Fruit fly (Drosophila melanogaster) whole organism, embryonic: Measurements from ENCODE around the gene CG33773.

Source experiments
- Adf1 ChIP-seq: fragments of 200-800 bp; sonication (Bioruptor generic); IDR thresholded peaks from 2 replicates; pipeline ENCODE4 v1.3.6; 2022; ENCODE audit warnings: missing biosample characterization, missing genetic modification characterization
- Asciz ChIP-seq: fragments of 200-800 bp; sonication (Bioruptor generic); optimal IDR thresholded peaks from 2 replicates; lab custom pipeline; 2017; ENCODE audit warnings: missing biosample characterization, mild to moderate bottlenecking, missing genetic modification characterization, missing genetic modification reagents
- Awh ChIP-seq: fragments of 200-800 bp; sonication (Bioruptor generic); IDR thresholded peaks from 2 replicates; pipeline ENCODE4, ENCODE4 v1.3.6; 2022; ENCODE audit warnings: missing biosample characterization, missing genetic modification characterization
- CG10274 ChIP-seq: fragments of 200-800 bp; sonication (Bioruptor generic); optimal IDR thresholded peaks from 3 replicates; lab custom pipeline; 2017; ENCODE audit warnings: missing biosample characterization, mild to moderate bottlenecking, missing genetic modification characterization
- CG11093 ChIP-seq: fragments of 200-800 bp; sonication (Bioruptor generic); IDR thresholded peaks from 3 replicates; pipeline ENCODE4 v1.3.6; 2022; ENCODE audit warnings: missing biosample characterization, missing genetic modification characterization
- CG11723 ChIP-seq: fragments of 200-800 bp; sonication (Bioruptor generic); optimal IDR thresholded peaks from 2 replicates; lab custom pipeline; 2017; ENCODE audit warnings: missing biosample characterization, mild to moderate bottlenecking, missing genetic modification characterization
- CG14860 ChIP-seq: fragments of 200-800 bp; sonication (Bioruptor generic); IDR thresholded peaks from 3 replicates; pipeline ENCODE4 v1.3.6; 2022; ENCODE audit warnings: missing biosample characterization, missing genetic modification characterization; ENCODE audit not compliant: partially characterized antibody
- CG14965 ChIP-seq: fragments of 200-800 bp; sonication (Bioruptor generic); optimal IDR thresholded peaks from 2 replicates; lab custom pipeline; 2016; ENCODE audit warnings: missing biosample characterization, missing genetic modification characterization, borderline replicate concordance
- CG1602 ChIP-seq: fragments of 200-800 bp; sonication (Bioruptor generic); optimal IDR thresholded peaks from 3 replicates; lab custom pipeline; 2016; ENCODE audit warnings: missing biosample characterization, missing genetic modification characterization
- CG1603 ChIP-seq: fragments of 200-800 bp; sonication (Bioruptor generic); optimal IDR thresholded peaks from 2 replicates; lab custom pipeline; 2019; ENCODE audit warnings: missing biosample characterization, mild to moderate bottlenecking, missing genetic modification characterization, moderate library complexity
- CG16813 ChIP-seq: fragments of 200-800 bp; sonication (Bioruptor generic); IDR thresholded peaks from 3 replicates; pipeline ENCODE4 v1.3.6; 2022; ENCODE audit warnings: missing biosample characterization, missing genetic modification characterization; ENCODE audit not compliant: partially characterized antibody
- CG17385 ChIP-seq: fragments of 200-800 bp; sonication (Bioruptor generic); optimal IDR thresholded peaks from 3 replicates; lab custom pipeline; 2018; ENCODE audit warnings: missing biosample characterization, mild to moderate bottlenecking, missing genetic modification characterization
- CG2129 ChIP-seq: fragments of 200-800 bp; sonication (Bioruptor generic); IDR thresholded peaks from 2 replicates; pipeline ENCODE4 v1.3.6; 2022; ENCODE audit warnings: missing biosample characterization, missing genetic modification characterization; ENCODE audit not compliant: partially characterized antibody
- CG31365 ChIP-seq: fragments of 200-800 bp; sonication (Bioruptor generic); optimal IDR thresholded peaks from 2 replicates; lab custom pipeline; 2018; ENCODE audit warnings: missing biosample characterization, mild to moderate bottlenecking, missing genetic modification characterization
- CG32767 ChIP-seq: fragments of 200-800 bp; sonication (Bioruptor generic); IDR thresholded peaks from 2 replicates; pipeline ENCODE4 v1.3.6; 2022; ENCODE audit warnings: missing biosample characterization, missing genetic modification characterization
- CG33213 ChIP-seq: fragments of 200-800 bp; sonication (Bioruptor generic); optimal IDR thresholded peaks from 3 replicates; lab custom pipeline; 2016; ENCODE audit warnings: missing biosample characterization, missing genetic modification characterization
- CG33557 ChIP-seq: fragments of 200-800 bp; sonication (Bioruptor generic); optimal IDR thresholded peaks from 2 replicates; lab custom pipeline; 2019; ENCODE audit warnings: missing biosample characterization, mild to moderate bottlenecking, missing genetic modification characterization, moderate library complexity
- CG7928 ChIP-seq: fragments of 200-800 bp; sonication (Bioruptor generic); optimal IDR thresholded peaks from 2 replicates; lab custom pipeline; 2017; ENCODE audit warnings: missing biosample characterization, mild to moderate bottlenecking, missing genetic modification characterization
- CG8944 ChIP-seq: fragments of 200-800 bp; sonication (Bioruptor generic); optimal IDR thresholded peaks from 3 replicates; lab custom pipeline; 2016; ENCODE audit warnings: missing biosample characterization, missing genetic modification characterization
- CG9727 ChIP-seq: fragments of 200-800 bp; sonication (Bioruptor generic); optimal IDR thresholded peaks from 3 replicates; lab custom pipeline; 2017; ENCODE audit warnings: missing biosample characterization, mild to moderate bottlenecking, missing genetic modification characterization
- CG9797 ChIP-seq: fragments of 200-800 bp; sonication (Bioruptor generic); optimal IDR thresholded peaks from 3 replicates; lab custom pipeline; 2018; ENCODE audit warnings: missing biosample characterization, mild to moderate bottlenecking, missing genetic modification characterization
- D19B ChIP-seq: fragments of 200-800 bp; sonication (Bioruptor generic); optimal IDR thresholded peaks from 2 replicates; lab custom pipeline; 2017; ENCODE audit warnings: missing biosample characterization, mild to moderate bottlenecking, missing genetic modification characterization
- Dbx ChIP-seq: fragments of 200-800 bp; sonication (Bioruptor generic); IDR thresholded peaks from 3 replicates; pipeline ENCODE4 v1.3.6; 2022; ENCODE audit warnings: missing biosample characterization, missing genetic modification characterization
- ERR ChIP-seq: fragments of 200-800 bp; sonication (Bioruptor generic); optimal IDR thresholded peaks from 2 replicates; lab custom pipeline; 2016; ENCODE audit warnings: missing biosample characterization, missing genetic modification characterization
- Elba2 ChIP-seq: fragments of 200-800 bp; sonication (Bioruptor generic); optimal IDR thresholded peaks from 3 replicates; lab custom pipeline; 2016; ENCODE audit warnings: missing biosample characterization, missing genetic modification characterization
- Hr39 ChIP-seq: fragments of >200 bp; optimal IDR thresholded peaks from 2 replicates; lab custom pipeline; 2017
- Myb ChIP-seq: fragments of 200-800 bp; sonication (Bioruptor generic); optimal IDR thresholded peaks from 2 replicates; lab custom pipeline; 2016; ENCODE audit warnings: missing biosample characterization, missing genetic modification characterization
- NC2α ChIP-seq: fragments of 200-800 bp; sonication (Bioruptor generic); optimal IDR thresholded peaks from 2 replicates; lab custom pipeline; 2016; ENCODE audit warnings: missing biosample characterization, missing genetic modification characterization
- Oli ChIP-seq: fragments of 200-800 bp; sonication (Bioruptor generic); optimal IDR thresholded peaks from 2 replicates; lab custom pipeline; 2018; ENCODE audit warnings: missing biosample characterization, mild to moderate bottlenecking, missing genetic modification characterization, moderate library complexity
- Optix ChIP-seq: fragments of 200-800 bp; sonication (Bioruptor generic); IDR thresholded peaks from 3 replicates; pipeline ENCODE4 v1.3.6; 2022; ENCODE audit warnings: missing biosample characterization, missing genetic modification characterization
- Spps ChIP-seq: fragments of 200-800 bp; sonication (Bioruptor generic); optimal IDR thresholded peaks from 2 replicates; lab custom pipeline; 2018; ENCODE audit warnings: missing biosample characterization, mild to moderate bottlenecking, missing genetic modification characterization
- Sry-δ ChIP-seq: fragments of 200-800 bp; sonication (Bioruptor generic); optimal IDR thresholded peaks from 2 replicates; lab custom pipeline; 2016; ENCODE audit warnings: missing biosample characterization, missing genetic modification characterization
- ab ChIP-seq: fragments of 200-800 bp; sonication (Bioruptor generic); optimal IDR thresholded peaks from 2 replicates; lab custom pipeline; 2016; ENCODE audit warnings: missing biosample characterization, missing genetic modification characterization
- ash1 ChIP-seq: fragments of 200-800 bp; sonication (Bioruptor generic); optimal IDR thresholded peaks from 2 replicates; lab custom pipeline; 2018; ENCODE audit warnings: missing biosample characterization, mild to moderate bottlenecking, missing genetic modification characterization
- ato ChIP-seq: fragments of 200-800 bp; sonication (Bioruptor generic); IDR thresholded peaks from 2 replicates; pipeline ENCODE4 v1.3.6; 2022; ENCODE audit warnings: missing biosample characterization, missing genetic modification characterization; ENCODE audit not compliant: partially characterized antibody
- dysf ChIP-seq: fragments of 200-800 bp; sonication (Bioruptor generic); IDR thresholded peaks from 3 replicates; pipeline ENCODE4 v1.3.6; 2022; ENCODE audit warnings: missing biosample characterization, missing genetic modification characterization
- exex ChIP-seq: fragments of 200-800 bp; sonication (Bioruptor generic); optimal IDR thresholded peaks from 4 replicates; lab custom pipeline; 2018; ENCODE audit warnings: missing biosample characterization, mild to moderate bottlenecking, missing genetic modification characterization, moderate library complexity
- ham ChIP-seq: fragments of 200-800 bp; sonication (Bioruptor generic); IDR thresholded peaks from 2 replicates; pipeline ENCODE4 v1.3.6; 2022; ENCODE audit warnings: missing biosample characterization, missing genetic modification characterization
- hkb ChIP-seq, 2 experiments: fragments of 200-800 bp in 1 of 2; fragments of >200 bp in 1 of 2; sonication (Bioruptor generic) in 1 of 2; IDR thresholded peaks in 1 of 2; optimal IDR thresholded peaks in 1 of 2; 2 replicates each; pipeline versions ENCODE4 v1.3.6 to Lab custom; 2017 to 2022; ENCODE audit warnings: missing biosample characterization in 1 of 2, missing genetic modification characterization in 1 of 2
- lab ChIP-seq: fragments of 200-800 bp; sonication (Bioruptor generic); optimal IDR thresholded peaks from 3 replicates; lab custom pipeline; 2017; ENCODE audit warnings: missing biosample characterization, missing genetic modification characterization, mild to moderate bottlenecking, moderate library complexity, missing genetic modification reagents
- luna ChIP-seq: fragments of 200-800 bp; sonication (Bioruptor generic); optimal IDR thresholded peaks from 2 replicates; lab custom pipeline; 2016; ENCODE audit warnings: missing biosample characterization, missing genetic modification characterization
- nerfin-1 ChIP-seq: fragments of 200-800 bp; sonication (Bioruptor generic); optimal IDR thresholded peaks from 3 replicates; lab custom pipeline; 2019; ENCODE audit warnings: missing biosample characterization, mild to moderate bottlenecking, missing genetic modification characterization, moderate library complexity
- phol ChIP-seq: fragments of 200-800 bp; sonication (Bioruptor generic); optimal IDR thresholded peaks from 3 replicates; lab custom pipeline; 2018; ENCODE audit warnings: missing biosample characterization, mild to moderate bottlenecking, missing genetic modification characterization, moderate library complexity
- psq ChIP-seq: fragments of 200-800 bp; sonication (Bioruptor generic); optimal IDR thresholded peaks from 2 replicates; lab custom pipeline; 2017; ENCODE audit warnings: missing biosample characterization, missing genetic modification characterization
- rib ChIP-seq: fragments of 200-800 bp; sonication (Bioruptor generic); IDR thresholded peaks from 2 replicates; pipeline ENCODE4 v1.3.6; 2022; ENCODE audit warnings: missing biosample characterization, missing genetic modification characterization
- row ChIP-seq: fragments of 200-800 bp; sonication (Bioruptor generic); IDR thresholded peaks from 3 replicates; pipeline ENCODE4 v1.3.6; 2022; ENCODE audit warnings: missing biosample characterization, missing genetic modification characterization
- sens ChIP-seq: fragments of 200-800 bp; sonication (Bioruptor generic); peaks from one replicate; lab custom pipeline; 2016; ENCODE audit warnings: missing biosample characterization, missing genetic modification characterization
- sob ChIP-seq: fragments of 200-800 bp; sonication (Bioruptor generic); IDR thresholded peaks from 2 replicates; pipeline ENCODE4 v1.3.6; 2022; ENCODE audit warnings: missing biosample characterization, missing genetic modification characterization
- yki ChIP-seq: fragments of >200 bp; optimal IDR thresholded peaks from 3 replicates; lab custom pipeline; 2018

The CG33773 gene

DNA sequence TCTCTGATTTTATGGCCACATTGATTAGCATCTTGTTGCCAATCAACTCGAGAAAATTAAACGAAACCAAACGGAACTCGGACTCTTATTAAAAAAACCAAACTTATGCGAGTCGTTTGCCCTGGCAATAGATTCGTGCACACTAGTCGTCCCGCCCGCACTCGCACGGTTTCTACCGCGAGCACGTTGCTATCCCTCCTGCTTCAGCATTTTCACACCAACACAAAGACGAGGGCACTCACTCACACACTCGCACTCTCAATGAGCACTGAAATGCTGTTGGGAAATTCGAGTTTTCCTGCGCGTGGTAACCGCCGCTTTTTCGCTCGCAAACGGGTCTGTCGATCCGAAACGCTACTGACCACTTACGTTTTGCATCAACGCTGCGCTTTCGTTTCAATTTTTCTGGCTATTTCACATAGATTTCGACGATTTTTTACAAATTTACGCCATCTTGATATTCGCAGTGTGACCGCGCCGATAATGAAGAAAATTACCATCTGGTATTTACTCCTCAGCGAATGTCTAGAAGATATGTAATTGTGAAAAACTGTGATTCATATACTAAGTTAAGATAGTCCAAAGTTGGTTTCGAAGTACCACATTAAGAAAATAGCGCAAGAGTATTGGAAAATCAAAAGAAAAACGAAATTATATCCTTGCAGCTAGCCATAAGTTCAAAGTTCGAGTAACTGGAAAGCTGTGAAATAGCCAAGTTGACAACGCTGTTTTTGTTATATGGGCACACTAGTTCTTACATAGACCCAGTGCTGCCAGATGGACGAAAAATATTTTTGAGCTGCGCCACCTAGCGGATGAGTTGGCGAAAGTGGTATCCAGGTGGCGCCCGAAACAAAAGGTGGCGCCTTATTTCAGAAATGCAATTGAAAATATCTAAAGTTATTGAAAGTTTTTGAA is 25.8 kb downstream of the CG33773 start, which contains the start of gene dco (continued):
- peak; percentile 2 for TF ChIP-seq Spps
- TF ChIP-seq Adf1 (GFP tag; lab: Robert Waterston, UW) = no peak
- TF ChIP-seq CG14860 = no peak
- peak; percentile 99 for TF ChIP-seq phol (tag; lab: Kevin White, UChicago)
- TF ChIP-seq CG16813 (GFP tag; lab: Robert Waterston, UW) = no peak
- TF ChIP-seq Hr39 (lab: Kevin White, UChicago) = no peak
- peak; percentile 26 for TF ChIP-seq luna (GFP tag; lab: Kevin White, UChicago)
- peak; percentile 96 for TF ChIP-seq CG33213 (GFP tag; lab: Kevin White, UChicago)
- peak; percentile 88 for TF ChIP-seq Dbx (GFP tag; lab: Robert Waterston, UW)
- TF ChIP-seq sens (GFP tag; lab: Kevin White, UChicago) = peak; percentile 84
- TF ChIP-seq yki (lab: Kevin White, UChicago) = peak; percentile 13
- peak; percentile 55 for TF ChIP-seq Sry-δ (GFP tag; lab: Kevin White, UChicago)
- no peak for TF ChIP-seq psq (GFP tag; lab: Kevin White, UChicago)
- TF ChIP-seq CG2129 (GFP tag; lab: Robert Waterston, UW) = no peak
- no peak for TF ChIP-seq CG32767 (GFP tag; lab: Robert Waterston, UW)
- no peak for TF ChIP-seq nerfin-1
- peak; percentile 26 for TF ChIP-seq NC2α
- peak; percentile 77 for TF ChIP-seq row
- no peak for TF ChIP-seq CG7928 (GFP tag; lab: Kevin White, UChicago)
- TF ChIP-seq ash1 (GFP tag; lab: Kevin White, UChicago) = peak; percentile 49
- peak; percentile 32 for TF ChIP-seq CG9727 (GFP tag; lab: Kevin White, UChicago)
- peak; percentile 8 for TF ChIP-seq Asciz (GFP tag; lab: Kevin White, UChicago)
- TF ChIP-seq hkb (optimal IDR thresholded peaks at IDR 0.05; lab: Kevin White, UChicago) = peak; percentile 90
- TF ChIP-seq hkb (GFP tag; IDR thresholded peaks at IDR 0.05; lab: Robert Waterston, UW) = peak; percentile 64
- peak; percentile 67 for TF ChIP-seq lab (GFP tag; lab: Kevin White, UChicago)
- TF ChIP-seq rib = peak; percentile 30; the same call in 1 of the 2 replicates
- TF ChIP-seq dysf (GFP tag; lab: Robert Waterston, UW) = peak; percentile 87
- TF ChIP-seq ham = no peak
- TF ChIP-seq ERR = peak; percentile 21
- TF ChIP-seq Oli = peak; percentile 22
- no peak for TF ChIP-seq CG33557
- peak; percentile 95 for TF ChIP-seq CG9797 (GFP tag; lab: Kevin White, UChicago)
- TF ChIP-seq CG31365 (tag; lab: Kevin White, UChicago) = no peak
- TF ChIP-seq Elba2 = peak; percentile 24
- TF ChIP-seq ab (GFP tag; lab: Kevin White, UChicago) = no peak
- TF ChIP-seq CG11723 (GFP tag; lab: Kevin White, UChicago) = peak; percentile 4
- peak; percentile 93 for TF ChIP-seq CG8944 (GFP tag; lab: Kevin White, UChicago)
- TF ChIP-seq Myb = peak; percentile 58
- peak; percentile 33 for TF ChIP-seq CG10274 (GFP tag; lab: Kevin White, UChicago)
- peak; percentile 78 for TF ChIP-seq sob (GFP tag; lab: Robert Waterston, UW)
- no peak for TF ChIP-seq exex (tag; lab: Kevin White, UChicago)
- peak; percentile 67 for TF ChIP-seq CG1603 (tag; lab: Kevin White, UChicago)
- TF ChIP-seq CG1602 (GFP tag; lab: Kevin White, UChicago) = peak; percentile 68
- TF ChIP-seq Awh = peak; percentile 65
- peak; percentile 40 for TF ChIP-seq CG17385 (GFP tag; lab: Kevin White, UChicago)
- TF ChIP-seq CG14965 (GFP tag; lab: Kevin White, UChicago) = peak; percentile 54
- 0 out of 2 replicates have a peak, but pooled peaks have one; percentile 10 for TF ChIP-seq ato (GFP tag; lab: Robert Waterston, UW)
- no peak for TF ChIP-seq D19B (GFP tag; lab: Kevin White, UChicago)
- peak; percentile 55; the same call in 2 of the 3 replicates for TF ChIP-seq CG11093
- TF ChIP-seq Optix = peak; percentile 69; the same call in 2 of the 3 replicates
